Fruit fly (Drosophila melanogaster) whole organism: ENCODE measurements around the gene CG16964.

Experiments
- CG8478 ChIP-seq: fragments of >200 bp; optimal IDR thresholded peaks from 2 replicates; lab custom pipeline; 2018; ENCODE audit warnings: inconsistent platforms
- Dll ChIP-seq: fragments of >200 bp; optimal IDR thresholded peaks from 2 replicates; lab custom pipeline; 2017
- EcR ChIP-seq, 2 experiments: fragments of >200 bp; optimal IDR thresholded peaks; 2 replicates each; lab custom pipeline; 2017; ENCODE audit warnings: missing biosample characterization in 2 of 2, missing genetic modification characterization in 2 of 2, missing genetic modification reagents in 2 of 2
- pan ChIP-seq: fragments of >200 bp; optimal IDR thresholded peaks from 2 replicates; lab custom pipeline; 2017
- psq ChIP-seq: fragments of >200 bp; optimal IDR thresholded peaks from 2 replicates; lab custom pipeline; 2017
- usp ChIP-seq: fragments of >200 bp; optimal IDR thresholded peaks from 2 replicates; lab custom pipeline; 2017; ENCODE audit warnings: missing biosample characterization, missing genetic modification characterization, mixed read lengths

DNA sequence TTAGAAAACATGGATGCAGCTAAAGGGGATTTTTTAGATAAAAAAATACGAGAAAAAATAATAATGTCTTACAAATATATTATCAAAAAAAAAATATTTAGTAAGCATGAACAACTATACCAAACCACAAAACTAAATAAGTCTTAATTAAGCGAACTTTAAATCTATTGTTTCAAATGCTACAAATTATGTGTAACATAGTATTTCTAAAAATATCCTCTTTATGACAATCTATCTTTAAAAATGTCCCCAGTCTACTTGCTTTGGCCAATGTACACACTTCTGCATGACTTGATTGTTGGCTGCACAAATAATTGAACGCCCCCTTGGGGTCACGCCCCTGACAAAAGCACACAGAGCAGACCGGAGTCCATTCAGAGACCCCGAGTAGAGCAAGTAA lies 16.1 kb upstream of the CG16964 start:
- no peak for TF ChIP-seq pan
- TF ChIP-seq EcR (GFP tag; optimal IDR thresholded peaks at IDR 0.05; lab: Kevin White, UChicago) = no peak
- no peak for TF ChIP-seq psq (lab: Kevin White, UChicago)
- TF ChIP-seq usp (GFP tag; lab: Kevin White, UChicago) = no peak
- TF ChIP-seq Dll = no peak
- TF ChIP-seq CG8478 (lab: Kevin White, UChicago) = no peak
